Worm (Caenorhabditis elegans) whole organism, L2 larva: ENCODE results near the gene lir-1.

Experiments
- F13H6.1 ChIP-seq: sonication (generic microtip); optimal IDR thresholded peaks from 2 replicates; lab custom pipeline; 2016; ENCODE audit warnings: missing genetic modification characterization, missing compliant biosample characterization
- aly-2 ChIP-seq: fragments of 150-350 bp; optimal IDR thresholded peaks from 2 replicates; lab custom pipeline; 2014; ENCODE audit warnings: missing biosample characterization, missing genetic modification characterization
- blmp-1 ChIP-seq: sonication (generic microtip); optimal IDR thresholded peaks from 2 replicates; lab custom pipeline; 2017; ENCODE audit warnings: missing genetic modification characterization, mild to moderate bottlenecking, missing compliant biosample characterization, antibody characterized with exemption, moderate library complexity; ENCODE audit not compliant: insufficient read depth
- elt-1 ChIP-seq: fragments of 150-350 bp; optimal IDR thresholded peaks from 2 replicates; lab custom pipeline; 2014; ENCODE audit warnings: missing biosample characterization, missing genetic modification characterization
- fos-1 ChIP-seq: fragments of 150-350 bp; optimal IDR thresholded peaks from 2 replicates; lab custom pipeline; 2014; ENCODE audit warnings: missing biosample characterization, missing genetic modification characterization
- lin-11 ChIP-seq: fragments of 150-350 bp; sonication (generic microtip); optimal IDR thresholded peaks from 2 replicates; lab custom pipeline; 2014; ENCODE audit warnings: missing biosample characterization, missing genetic modification characterization, inconsistent platforms, mixed read lengths
- lsy-2 ChIP-seq, 2 experiments: fragments of 150-350 bp in 1 of 2; sonication (generic microtip) in 1 of 2; optimal IDR thresholded peaks; 2 replicates each; lab custom pipeline; 2014 to 2017; ENCODE audit warnings: missing biosample characterization in 2 of 2, missing genetic modification characterization in 2 of 2
- mab-5 ChIP-seq: fragments of 150-350 bp; optimal IDR thresholded peaks from 2 replicates; lab custom pipeline; 2014; ENCODE audit warnings: missing biosample characterization, missing genetic modification characterization
- mbf-1 ChIP-seq: sonication (generic microtip); optimal IDR thresholded peaks from 2 replicates; lab custom pipeline; 2017; ENCODE audit warnings: missing biosample characterization, missing genetic modification characterization
- nhr-11 ChIP-seq: fragments of 150-350 bp; optimal IDR thresholded peaks from 2 replicates; lab custom pipeline; 2014; ENCODE audit warnings: missing biosample characterization, missing genetic modification characterization
- skn-1 ChIP-seq: sonication (generic microtip); optimal IDR thresholded peaks from 2 replicates; lab custom pipeline; 2017; ENCODE audit warnings: missing biosample characterization, missing genetic modification characterization
- unc-55 ChIP-seq: fragments of 150-350 bp; sonication (generic microtip); optimal IDR thresholded peaks from 3 replicates; lab custom pipeline; 2014; ENCODE audit warnings: missing biosample characterization, missing genetic modification reagents, missing genetic modification characterization

DNA sequence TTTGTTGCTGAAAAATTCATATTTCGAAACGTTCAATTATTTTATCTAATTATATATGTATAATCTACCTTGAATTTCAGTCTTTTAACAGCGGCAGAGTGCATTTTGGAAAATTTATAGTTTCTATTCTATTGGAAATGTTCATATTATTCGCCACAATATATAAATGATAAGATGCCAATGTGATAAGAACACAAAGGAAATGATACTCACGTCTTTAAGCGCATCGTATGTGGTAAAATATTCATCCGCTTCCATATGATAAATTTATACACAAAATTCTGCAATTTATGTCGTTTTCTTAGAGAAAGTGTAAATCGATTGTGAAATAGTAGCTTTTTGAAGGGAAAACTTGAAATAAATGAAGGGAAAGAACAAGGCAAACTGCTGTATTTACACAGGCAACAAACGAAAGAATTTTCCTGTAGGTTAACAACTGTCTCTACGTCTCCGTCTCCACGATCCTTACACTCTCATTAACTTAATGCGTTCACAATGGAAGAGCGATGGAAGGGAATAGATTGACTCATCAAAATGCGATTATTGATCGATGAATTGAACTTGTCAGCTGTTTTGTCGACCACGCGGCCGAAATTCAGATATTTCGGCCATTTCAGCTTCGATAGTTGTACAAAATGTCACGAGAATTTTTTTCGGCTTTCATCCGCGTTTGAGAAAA lies 9.7 kb upstream of the lir-1 start, which contains the start of gene alfa-1:
- no peak for TF ChIP-seq mbf-1 (tag; lab: Kevin White, UChicago)
- TF ChIP-seq lsy-2 (tag; optimal IDR thresholded peaks at IDR 0.05; lab: Kevin White, UChicago): no peak
- peak; percentile 32 for TF ChIP-seq F13H6.1 (tag; lab: Kevin White, UChicago)
- TF ChIP-seq aly-2 (tag; lab: Kevin White, UChicago): no peak
- no peak for TF ChIP-seq unc-55
- no peak for TF ChIP-seq mab-5 (tag; lab: Kevin White, UChicago)
- no peak for TF ChIP-seq elt-1 (tag; lab: Kevin White, UChicago)
- no peak for TF ChIP-seq lin-11 (tag; lab: Kevin White, UChicago)
- no peak for TF ChIP-seq nhr-11 (tag; lab: Kevin White, UChicago)
- peak; percentile 57 for TF ChIP-seq fos-1 (tag; lab: Kevin White, UChicago)
- no peak for TF ChIP-seq skn-1 (tag; lab: Kevin White, UChicago)
- TF ChIP-seq blmp-1 (tag; lab: Kevin White, UChicago): no peak
